Worm (Caenorhabditis elegans) whole organism, L2 larva: ENCODE results near the gene pxmp-4.

ENCODE experiments used
- F13H6.1 ChIP-seq: sonication (generic microtip); optimal IDR thresholded peaks from 2 replicates; lab custom pipeline; 2016; ENCODE audit warnings: missing genetic modification characterization, missing compliant biosample characterization
- R02D3.7 ChIP-seq: fragments of 150-350 bp; optimal IDR thresholded peaks from 2 replicates; lab custom pipeline; 2014; ENCODE audit warnings: missing biosample characterization, missing genetic modification characterization
- Y55F3AM.14 ChIP-seq: fragments of 200-800 bp; sonication (Bioruptor generic); optimal IDR thresholded peaks from 2 replicates; lab custom pipeline; 2018; ENCODE audit warnings: mild to moderate bottlenecking, missing genetic modification characterization, missing compliant biosample characterization
- ZK546.5 ChIP-seq: sonication (generic microtip); optimal IDR thresholded peaks from 2 replicates; lab custom pipeline; 2017; ENCODE audit warnings: missing biosample characterization, missing genetic modification characterization
- alr-1 ChIP-seq: fragments of 150-350 bp; optimal IDR thresholded peaks from 2 replicates; lab custom pipeline; 2014; ENCODE audit warnings: missing biosample characterization, missing genetic modification characterization
- aly-2 ChIP-seq: fragments of 150-350 bp; optimal IDR thresholded peaks from 2 replicates; lab custom pipeline; 2014; ENCODE audit warnings: missing biosample characterization, missing genetic modification characterization
- ama-1 ChIP-seq: fragments of 150-350 bp; optimal IDR thresholded peaks from 2 replicates; lab custom pipeline; 2018; ENCODE audit warnings: inconsistent platforms
- ceh-16 ChIP-seq: fragments of 150-350 bp; optimal IDR thresholded peaks from 2 replicates; lab custom pipeline; 2014; ENCODE audit warnings: missing biosample characterization, missing genetic modification characterization
- dmd-4 ChIP-seq: sonication (generic microtip); optimal IDR thresholded peaks from 2 replicates; lab custom pipeline; 2017; ENCODE audit warnings: missing biosample characterization, missing genetic modification characterization
- egl-27 ChIP-seq: sonication (generic microtip); optimal IDR thresholded peaks from 3 replicates; lab custom pipeline; 2017; ENCODE audit warnings: missing biosample characterization, missing genetic modification reagents, missing genetic modification characterization
- elt-3 ChIP-seq: sonication (generic microtip); optimal IDR thresholded peaks from 2 replicates; lab custom pipeline; 2017; ENCODE audit warnings: missing biosample characterization, missing genetic modification characterization
- gmeb-1 ChIP-seq: fragments of 150-350 bp; optimal IDR thresholded peaks from 2 replicates; lab custom pipeline; 2014; ENCODE audit warnings: missing biosample characterization, missing genetic modification characterization
- lin-13 ChIP-seq: fragments of 150-350 bp; optimal IDR thresholded peaks from 2 replicates; lab custom pipeline; 2014; ENCODE audit warnings: missing biosample characterization, missing genetic modification reagents, missing genetic modification characterization
- lsy-2 ChIP-seq, 2 experiments: fragments of 150-350 bp in 1 of 2; sonication (generic microtip) in 1 of 2; optimal IDR thresholded peaks; 2 replicates each; lab custom pipeline; 2014 to 2017; ENCODE audit warnings: missing biosample characterization in 2 of 2, missing genetic modification characterization in 2 of 2
- mab-5 ChIP-seq: fragments of 150-350 bp; optimal IDR thresholded peaks from 2 replicates; lab custom pipeline; 2014; ENCODE audit warnings: missing biosample characterization, missing genetic modification characterization
- nhr-11 ChIP-seq: fragments of 150-350 bp; optimal IDR thresholded peaks from 2 replicates; lab custom pipeline; 2014; ENCODE audit warnings: missing biosample characterization, missing genetic modification characterization
- nhr-21 ChIP-seq: fragments of 150-350 bp; optimal IDR thresholded peaks from 2 replicates; lab custom pipeline; 2014; ENCODE audit warnings: missing biosample characterization, missing genetic modification characterization
- nhr-23 ChIP-seq: fragments of 150-350 bp; optimal IDR thresholded peaks from 2 replicates; lab custom pipeline; 2014; ENCODE audit warnings: missing biosample characterization, missing genetic modification reagents, missing genetic modification characterization
- nhr-237 ChIP-seq: fragments of 150-350 bp; optimal IDR thresholded peaks from 2 replicates; lab custom pipeline; 2014; ENCODE audit warnings: missing biosample characterization, missing genetic modification characterization
- nhr-25 ChIP-seq: fragments of 150-350 bp; sonication (generic microtip); optimal IDR thresholded peaks from 3 replicates; lab custom pipeline; 2014; ENCODE audit warnings: missing biosample characterization, missing genetic modification characterization
- nhr-6 ChIP-seq: fragments of 150-350 bp; optimal IDR thresholded peaks from 2 replicates; lab custom pipeline; 2014; ENCODE audit warnings: missing biosample characterization, missing genetic modification characterization
- nhr-77 ChIP-seq: fragments of 150-350 bp; optimal IDR thresholded peaks from 2 replicates; lab custom pipeline; 2014; ENCODE audit warnings: missing biosample characterization, missing genetic modification characterization
- peb-1 ChIP-seq: fragments of 150-350 bp; optimal IDR thresholded peaks from 2 replicates; lab custom pipeline; 2014; ENCODE audit warnings: missing biosample characterization, missing genetic modification characterization
- sem-4 ChIP-seq: fragments of 150-350 bp; optimal IDR thresholded peaks from 2 replicates; lab custom pipeline; 2014; ENCODE audit warnings: missing biosample characterization, missing genetic modification reagents, missing genetic modification characterization
- sma-9 ChIP-seq, 2 experiments: fragments of 150-350 bp in 1 of 2; sonication (generic microtip) in 1 of 2; optimal IDR thresholded peaks; 2 replicates each; lab custom pipeline; 2014 to 2016; ENCODE audit warnings: missing genetic modification characterization in 2 of 2, mild to moderate bottlenecking in 1 of 2, missing biosample characterization in 1 of 2, missing compliant biosample characterization in 1 of 2, missing genetic modification reagents in 1 of 2, moderate library complexity in 1 of 2
- snpc-4 ChIP-seq: fragments of 150-350 bp; optimal IDR thresholded peaks from 2 replicates; lab custom pipeline; 2014; ENCODE audit warnings: missing biosample characterization, missing genetic modification characterization
- unc-39 ChIP-seq: fragments of 150-350 bp; optimal IDR thresholded peaks from 2 replicates; lab custom pipeline; 2014; ENCODE audit warnings: missing biosample characterization, missing genetic modification characterization
- unc-55 ChIP-seq: fragments of 150-350 bp; sonication (generic microtip); optimal IDR thresholded peaks from 3 replicates; lab custom pipeline; 2014; ENCODE audit warnings: missing biosample characterization, missing genetic modification reagents, missing genetic modification characterization
- zag-1 ChIP-seq: fragments of 150-350 bp; optimal IDR thresholded peaks from 2 replicates; lab custom pipeline; 2014; ENCODE audit warnings: missing biosample characterization, missing genetic modification characterization
- ztf-1 ChIP-seq: fragments of 200-800 bp; sonication (Bioruptor generic); conservative IDR thresholded peaks from 2 replicates; pipeline ENCODE4 v1.3.6; 2022; ENCODE audit warnings: missing genetic modification characterization, missing compliant biosample characterization
- ztf-11 ChIP-seq: sonication (generic microtip); optimal IDR thresholded peaks from 2 replicates; lab custom pipeline; 2017; ENCODE audit warnings: missing biosample characterization, missing genetic modification characterization
- ztf-4 ChIP-seq: fragments of 150-350 bp; optimal IDR thresholded peaks from 2 replicates; lab custom pipeline; 2014; ENCODE audit warnings: missing biosample characterization, missing genetic modification characterization

The pxmp-4 gene

ce11 chrIV:339508-339907 is 2.5 kb upstream of the pxmp-4 start, which contains the start of gene cdh-8:
cdh-8 (plus strand) TSS chrIV:339808.
- TF ChIP-seq sma-9 (GFP tag; optimal IDR thresholded peaks at IDR 0.05; lab: Kevin White, UChicago) (no peak), sma-9 (tag; optimal IDR thresholded peaks at IDR 0.05; lab: Kevin White, UChicago) (no peak), nhr-11 (tag; lab: Kevin White, UChicago) (no peak), ztf-11 (tag; lab: Kevin White, UChicago) (no peak), lsy-2 (tag; optimal IDR thresholded peaks at IDR 0.05; lab: Kevin White, UChicago) (no peak), ZK546.5 (tag; lab: Kevin White, UChicago) (no peak), nhr-23 (tag; lab: Kevin White, UChicago) (no peak), elt-3 (tag; lab: Kevin White, UChicago) (no peak), snpc-4 (no peak), ceh-16 (tag; lab: Kevin White, UChicago) (no peak), egl-27 (no peak), nhr-25 (tag; lab: Kevin White, UChicago) (no peak), gmeb-1 (tag; lab: Kevin White, UChicago) (no peak)

ce11 chrIV:338192-338831 is 1.3 kb upstream of the pxmp-4 start:
- TF ChIP-seq peb-1 (tag; lab: Kevin White, UChicago) (no peak), lin-13 (GFP tag; lab: Kevin White, UChicago) (no peak), nhr-21 (tag; lab: Kevin White, UChicago) (no peak), nhr-25 (tag; lab: Kevin White, UChicago) (no peak), ZK546.5 (tag; lab: Kevin White, UChicago) (no peak), nhr-77 (tag; lab: Kevin White, UChicago) (no peak), dmd-4 (no peak)

ce11 chrIV:330523-330922 is 6.5 kb downstream of the pxmp-4 start, which contains the start of gene F18F11.4:
F18F11.4 (plus strand) TSS chrIV:330823.
- no peak for TF ChIP-seq R02D3.7 (tag; lab: Kevin White, UChicago)
- TF ChIP-seq ztf-1 (GFP tag; lab: Robert Waterston, UW), result no peak
- no peak for TF ChIP-seq elt-3 (tag; lab: Kevin White, UChicago)
- TF ChIP-seq ztf-4 (tag; lab: Kevin White, UChicago), result no peak
- TF ChIP-seq ztf-11 (tag; lab: Kevin White, UChicago), result no peak
- no peak for TF ChIP-seq nhr-25 (tag; lab: Kevin White, UChicago)
- no peak for TF ChIP-seq unc-55 (GFP tag; lab: Kevin White, UChicago)
- no peak for TF ChIP-seq nhr-77 (tag; lab: Kevin White, UChicago)
- TF ChIP-seq F13H6.1, result no peak
- TF ChIP-seq Y55F3AM.14, result no peak
- no peak for TF ChIP-seq dmd-4
- no peak for TF ChIP-seq ama-1 (lab: Kevin White, UChicago)
- TF ChIP-seq peb-1 (tag; lab: Kevin White, UChicago), result no peak
- TF ChIP-seq sem-4 (tag; lab: Kevin White, UChicago), result no peak
- TF ChIP-seq alr-1, result no peak
- no peak for TF ChIP-seq nhr-6 (tag; lab: Kevin White, UChicago)
- TF ChIP-seq nhr-23 (tag; lab: Kevin White, UChicago), result no peak

- TF ChIP-seq egl-27, result peak; percentile 33
- no peak for TF ChIP-seq nhr-237 (tag; lab: Kevin White, UChicago)
Observed at ce11 chrIV:326564-327070, 10.4 kb downstream of the pxmp-4 start, which contains the start of gene col-101. col-101 (minus strand) TSS chrIV:327020.

ce11 chrIV:325640-326039 is 11.3 kb downstream of the pxmp-4 start:
- TF ChIP-seq mab-5 (tag; lab: Kevin White, UChicago), result no peak
- TF ChIP-seq aly-2, result no peak
- TF ChIP-seq ceh-16 (tag; lab: Kevin White, UChicago), result no peak
- no peak for TF ChIP-seq lin-13 (GFP tag; lab: Kevin White, UChicago)

ce11 chrIV:324759-325158 is 12.2 kb downstream of the pxmp-4 start, which contains the start of gene drl-1:
drl-1 (plus strand) TSS chrIV:325059.
- TF ChIP-seq nhr-23 (tag; lab: Kevin White, UChicago) (no peak), unc-39 (tag; lab: Kevin White, UChicago) (no peak), R02D3.7 (tag; lab: Kevin White, UChicago) (no peak), zag-1 (tag; lab: Kevin White, UChicago) (no peak)
